Fruit fly (Drosophila melanogaster) whole organism, pupa: ENCODE data around the gene CG8369.
A peak's percentile ranks its signal among the peaks of the same experiment; 100 is the strongest.

Experiments
- CG13204 ChIP-seq: fragments of 200-800 bp; sonication (Bioruptor generic); optimal IDR thresholded peaks from 2 replicates; lab custom pipeline; 2018; ENCODE audit warnings: missing biosample characterization, mild to moderate bottlenecking, missing genetic modification characterization, moderate library complexity
- CG15710 ChIP-seq: fragments of 200-800 bp; sonication (Bioruptor generic); optimal IDR thresholded peaks from 2 replicates; lab custom pipeline; 2018; ENCODE audit warnings: missing biosample characterization, mild to moderate bottlenecking, missing genetic modification characterization, moderate library complexity
- Pif1B ChIP-seq: fragments of 200-800 bp; sonication (Bioruptor generic); optimal IDR thresholded peaks from 3 replicates; lab custom pipeline; 2016; ENCODE audit warnings: missing biosample characterization, missing genetic modification characterization
- Snoo ChIP-seq: fragments of 200-800 bp; sonication (Bioruptor generic); optimal IDR thresholded peaks from 3 replicates; lab custom pipeline; 2017; ENCODE audit warnings: missing biosample characterization, mild to moderate bottlenecking, missing genetic modification characterization, inconsistent platforms
- fd96Ca ChIP-seq: fragments of 200-800 bp; sonication (Bioruptor generic); IDR thresholded peaks from 3 replicates; pipeline ENCODE4 v1.3.6; 2022; ENCODE audit warnings: missing biosample characterization, missing genetic modification characterization

- TF ChIP-seq Snoo (peak; percentile 44), CG13204 (GFP tag; lab: Kevin White, UChicago) (peak; percentile 14), fd96Ca (GFP tag; lab: Robert Waterston, UW) (peak; percentile 94; the same call in 2 of the 3 replicates), CG15710 (tag; lab: Kevin White, UChicago) (peak; percentile 83), Pif1B (GFP tag; lab: Kevin White, UChicago) (peak; percentile 87)
Measured at dm6 chr3R:8812342-8812966, 9.4 kb upstream of the CG8369 start.
